Fruit fly (Drosophila melanogaster) whole organism, prepupa: Measurements from ENCODE around the gene RpS29.
A peak's percentile ranks its signal among the peaks of the same experiment; 100 is the strongest.

Experiments used
- Blimp-1 ChIP-seq: fragments of 200-800 bp; sonication (Bioruptor generic); optimal IDR thresholded peaks from 3 replicates; lab custom pipeline; 2017; ENCODE audit warnings: missing biosample characterization, missing genetic modification characterization, mild to moderate bottlenecking, moderate library complexity, missing genetic modification reagents
- CG10631 ChIP-seq: fragments of 200-800 bp; sonication (Bioruptor generic); optimal IDR thresholded peaks from 2 replicates; lab custom pipeline; 2016; ENCODE audit warnings: missing biosample characterization, missing genetic modification characterization
- CG10669 ChIP-seq: fragments of 200-800 bp; sonication (Bioruptor generic); optimal IDR thresholded peaks from 3 replicates; lab custom pipeline; 2018; ENCODE audit warnings: missing biosample characterization, mild to moderate bottlenecking, missing genetic modification characterization, moderate library complexity
- CG11294 ChIP-seq: fragments of 200-800 bp; sonication (Bioruptor generic); IDR thresholded peaks from 2 replicates; pipeline ENCODE4 v1.3.6; 2022; ENCODE audit warnings: missing biosample characterization, missing genetic modification characterization
- CG11762 ChIP-seq: fragments of 200-800 bp; sonication (Bioruptor generic); optimal IDR thresholded peaks from 3 replicates; lab custom pipeline; 2016; ENCODE audit warnings: missing biosample characterization, missing genetic modification characterization; ENCODE audit not compliant: insufficient read depth
- CG11902 ChIP-seq: fragments of 200-800 bp; sonication (Bioruptor generic); optimal IDR thresholded peaks from 3 replicates; lab custom pipeline; 2016; ENCODE audit warnings: missing biosample characterization, missing genetic modification characterization
- CG15336 ChIP-seq: fragments of 200-800 bp; sonication (Bioruptor generic); IDR thresholded peaks from 2 replicates; pipeline ENCODE4 v1.3.6; 2022; ENCODE audit warnings: missing biosample characterization, missing genetic modification characterization
- CG1621 ChIP-seq: fragments of 200-800 bp; sonication (Bioruptor generic); optimal IDR thresholded peaks from 3 replicates; lab custom pipeline; 2018; ENCODE audit warnings: missing biosample characterization, mild to moderate bottlenecking, missing genetic modification characterization
- CG16779 ChIP-seq: fragments of 200-800 bp; sonication (Bioruptor generic); optimal IDR thresholded peaks from 3 replicates; lab custom pipeline; 2017; ENCODE audit warnings: missing biosample characterization, mild to moderate bottlenecking, missing genetic modification characterization
- CG3032 ChIP-seq: fragments of 200-800 bp; optimal IDR thresholded peaks from 2 replicates; lab custom pipeline; 2019; ENCODE audit warnings: missing biosample characterization, mild to moderate bottlenecking, missing genetic modification characterization, moderate library complexity
- CG31627 ChIP-seq: fragments of 200-800 bp; sonication (Bioruptor generic); optimal IDR thresholded peaks from 3 replicates; lab custom pipeline; 2016; ENCODE audit warnings: missing biosample characterization, missing genetic modification characterization
- CG32006 ChIP-seq: fragments of 200-800 bp; sonication (Bioruptor generic); optimal IDR thresholded peaks from 3 replicates; lab custom pipeline; 2017; ENCODE audit warnings: missing biosample characterization, mild to moderate bottlenecking, missing genetic modification characterization
- CG34406 ChIP-seq: fragments of 200-800 bp; sonication (Bioruptor generic); optimal IDR thresholded peaks from 3 replicates; lab custom pipeline; 2016; ENCODE audit warnings: missing biosample characterization, missing genetic modification characterization
- CG3919 ChIP-seq: fragments of 200-800 bp; sonication (Bioruptor generic); optimal IDR thresholded peaks from 3 replicates; lab custom pipeline; 2016; ENCODE audit warnings: missing biosample characterization, missing genetic modification characterization
- CG4318 ChIP-seq: fragments of 200-800 bp; sonication (Bioruptor generic); optimal IDR thresholded peaks from 3 replicates; lab custom pipeline; 2017; ENCODE audit warnings: missing biosample characterization, mild to moderate bottlenecking, missing genetic modification characterization
- CG6276 ChIP-seq: fragments of 200-800 bp; sonication (Bioruptor generic); optimal IDR thresholded peaks from 2 replicates; lab custom pipeline; 2017; ENCODE audit warnings: missing biosample characterization, mild to moderate bottlenecking, missing genetic modification characterization
- CG6792 ChIP-seq: fragments of 200-800 bp; sonication (Bioruptor generic); optimal IDR thresholded peaks from 3 replicates; lab custom pipeline; 2016; ENCODE audit warnings: missing biosample characterization, missing genetic modification characterization
- CG6808 ChIP-seq: fragments of 200-800 bp; sonication (Bioruptor generic); optimal IDR thresholded peaks from 3 replicates; lab custom pipeline; 2017; ENCODE audit warnings: missing biosample characterization, missing genetic modification characterization, mild to moderate bottlenecking, moderate library complexity, missing genetic modification reagents
- CG6854 ChIP-seq: fragments of 200-800 bp; sonication (Bioruptor generic); optimal IDR thresholded peaks from 2 replicates; lab custom pipeline; 2017; ENCODE audit warnings: missing biosample characterization, mild to moderate bottlenecking, missing genetic modification characterization
- CG7368 ChIP-seq: fragments of 200-800 bp; sonication (Bioruptor generic); optimal IDR thresholded peaks from 3 replicates; lab custom pipeline; 2016; ENCODE audit warnings: missing biosample characterization, missing genetic modification characterization
- CG8119 ChIP-seq: fragments of 200-800 bp; sonication (Bioruptor generic); IDR thresholded peaks from 3 replicates; pipeline ENCODE4 v1.3.6; 2022; ENCODE audit warnings: missing biosample characterization, missing genetic modification characterization
- CG8319 ChIP-seq: fragments of 200-800 bp; sonication (Bioruptor generic); optimal IDR thresholded peaks from 3 replicates; lab custom pipeline; 2016; ENCODE audit warnings: missing biosample characterization, missing genetic modification characterization
- CG9139 ChIP-seq: fragments of 200-800 bp; sonication (Bioruptor generic); optimal IDR thresholded peaks from 3 replicates; lab custom pipeline; 2017; ENCODE audit warnings: missing biosample characterization, mild to moderate bottlenecking, missing genetic modification characterization
- Eip75B ChIP-seq: fragments of 200-800 bp; sonication (Bioruptor generic); optimal IDR thresholded peaks from 3 replicates; lab custom pipeline; 2016; ENCODE audit warnings: missing biosample characterization, missing genetic modification characterization
- Eip78C ChIP-seq: fragments of 200-800 bp; sonication (Bioruptor generic); peaks from one replicate; lab custom pipeline; 2016; ENCODE audit warnings: missing biosample characterization, missing genetic modification characterization
- Ets21C ChIP-seq: fragments of 200-800 bp; sonication (Bioruptor generic); optimal IDR thresholded peaks from 3 replicates; lab custom pipeline; 2016; ENCODE audit warnings: missing biosample characterization, missing genetic modification characterization
- Ets96B ChIP-seq: fragments of 200-800 bp; optimal IDR thresholded peaks from 2 replicates; lab custom pipeline; 2019; ENCODE audit warnings: missing biosample characterization, mild to moderate bottlenecking, missing genetic modification characterization, moderate library complexity
- Gug ChIP-seq: fragments of 200-800 bp; sonication (Bioruptor generic); IDR thresholded peaks from 2 replicates; pipeline ENCODE4 v1.3.6; 2022; ENCODE audit warnings: missing biosample characterization, missing genetic modification characterization
- Hr38 ChIP-seq: sonication (Bioruptor generic); optimal IDR thresholded peaks from 2 replicates; lab custom pipeline; 2016; ENCODE audit warnings: missing biosample characterization, missing genetic modification characterization
- Hr39 ChIP-seq: fragments of 200-800 bp; sonication (Bioruptor generic); optimal IDR thresholded peaks from 2 replicates; lab custom pipeline; 2016; ENCODE audit warnings: missing biosample characterization, missing genetic modification characterization
- Met ChIP-seq: fragments of 200-800 bp; sonication (Bioruptor generic); optimal IDR thresholded peaks from 3 replicates; lab custom pipeline; 2016; ENCODE audit warnings: missing biosample characterization, missing genetic modification characterization
- OdsH ChIP-seq: fragments of 200-800 bp; sonication (Bioruptor generic); optimal IDR thresholded peaks from 3 replicates; lab custom pipeline; 2016; ENCODE audit warnings: missing biosample characterization, missing genetic modification characterization
- Smox ChIP-seq: fragments of 200-800 bp; sonication (Bioruptor generic); optimal IDR thresholded peaks from 3 replicates; lab custom pipeline; 2016; ENCODE audit warnings: missing biosample characterization, missing genetic modification characterization
- Sox102F ChIP-seq: fragments of 200-800 bp; sonication (Bioruptor generic); optimal IDR thresholded peaks from 2 replicates; lab custom pipeline; 2016; ENCODE audit warnings: missing biosample characterization, mild to moderate bottlenecking, missing genetic modification characterization
- Sox14 ChIP-seq: fragments of 200-800 bp; sonication (Bioruptor generic); optimal IDR thresholded peaks from 3 replicates; lab custom pipeline; 2016; ENCODE audit warnings: missing biosample characterization, missing genetic modification characterization
- achi ChIP-seq: fragments of 200-800 bp; sonication (Bioruptor generic); optimal IDR thresholded peaks from 3 replicates; lab custom pipeline; 2016; ENCODE audit warnings: missing biosample characterization, missing genetic modification characterization
- dac ChIP-seq: fragments of 200-800 bp; sonication (Bioruptor generic); optimal IDR thresholded peaks from 2 replicates; lab custom pipeline; 2017; ENCODE audit warnings: missing biosample characterization, mild to moderate bottlenecking, missing genetic modification characterization
- dsx ChIP-seq: fragments of 200-800 bp; optimal IDR thresholded peaks from 3 replicates; lab custom pipeline; 2019; ENCODE audit warnings: missing biosample characterization, mild to moderate bottlenecking, missing genetic modification characterization, moderate library complexity; ENCODE audit not compliant: poor library complexity, severe bottlenecking
- esn ChIP-seq: fragments of 200-800 bp; sonication (Bioruptor generic); optimal IDR thresholded peaks from 2 replicates; lab custom pipeline; 2016; ENCODE audit warnings: missing biosample characterization, mild to moderate bottlenecking, missing genetic modification characterization, moderate library complexity
- fd59A ChIP-seq: fragments of 200-800 bp; sonication (Bioruptor generic); optimal IDR thresholded peaks from 2 replicates; lab custom pipeline; 2017; ENCODE audit warnings: missing biosample characterization, mild to moderate bottlenecking, missing genetic modification characterization, missing genetic modification reagents
- fd85E ChIP-seq: fragments of 200-800 bp; sonication (Bioruptor generic); optimal IDR thresholded peaks from 3 replicates; lab custom pipeline; 2016; ENCODE audit warnings: missing biosample characterization, missing genetic modification characterization
- fkh ChIP-seq: fragments of 200-800 bp; sonication (Bioruptor generic); optimal IDR thresholded peaks from 3 replicates; lab custom pipeline; 2017; ENCODE audit warnings: missing biosample characterization, mild to moderate bottlenecking, missing genetic modification characterization, moderate library complexity
- lz ChIP-seq: fragments of 200-800 bp; sonication (Bioruptor generic); optimal IDR thresholded peaks from 3 replicates; lab custom pipeline; 2016; ENCODE audit warnings: missing biosample characterization, missing genetic modification characterization
- pdm3 ChIP-seq: fragments of 200-800 bp; sonication (Bioruptor generic); optimal IDR thresholded peaks from 3 replicates; lab custom pipeline; 2016; ENCODE audit warnings: missing biosample characterization, missing genetic modification characterization
- salr ChIP-seq, 2 experiments: fragments of 200-800 bp; sonication (Bioruptor generic); optimal IDR thresholded peaks; 3 replicates each; lab custom pipeline; 2016 to 2018; ENCODE audit warnings: missing biosample characterization in 2 of 2, missing genetic modification characterization in 2 of 2, mild to moderate bottlenecking in 1 of 2
- spab ChIP-seq: fragments of 200-800 bp; sonication (Bioruptor generic); optimal IDR thresholded peaks from 2 replicates; lab custom pipeline; 2017; ENCODE audit warnings: missing biosample characterization, mild to moderate bottlenecking, missing genetic modification characterization, missing genetic modification reagents
- ss ChIP-seq, 2 experiments: fragments of 200-800 bp; sonication (Bioruptor generic); optimal IDR thresholded peaks; 2 replicates in 1 of 2; 3 replicates in 1 of 2; lab custom pipeline; 2017 to 2018; ENCODE audit warnings: mild to moderate bottlenecking in 2 of 2, missing biosample characterization in 2 of 2, missing genetic modification characterization in 2 of 2, moderate library complexity in 1 of 2
- svp ChIP-seq: fragments of 200-800 bp; sonication (Bioruptor generic); peaks from one replicate; lab custom pipeline; 2016; ENCODE audit warnings: missing biosample characterization, missing genetic modification characterization
- vri ChIP-seq: fragments of 200-800 bp; sonication (Bioruptor generic); optimal IDR thresholded peaks from 3 replicates; lab custom pipeline; 2016; ENCODE audit warnings: missing biosample characterization, mild to moderate bottlenecking, missing genetic modification characterization

The RpS29 gene

dm6 chr3R:9767620-9768592 is 9.9 kb upstream of the RpS29 start, which contains the start of gene Naa80:
TSS of gene Naa80 (plus strand) at chr3R:9767834.
- no peak for TF ChIP-seq Ets21C (GFP tag; lab: Kevin White, UChicago)
- no peak for TF ChIP-seq dac (GFP tag; lab: Kevin White, UChicago)
- TF ChIP-seq CG6276 (GFP tag; lab: Kevin White, UChicago), result no peak
- no peak for TF ChIP-seq svp (GFP tag; lab: Kevin White, UChicago)
- TF ChIP-seq Eip78C (GFP tag; lab: Kevin White, UChicago), result peak; percentile 89
- TF ChIP-seq CG11762, result no peak
- peak; percentile 71 for TF ChIP-seq CG3919 (GFP tag; lab: Kevin White, UChicago)
- peak; percentile 67 for TF ChIP-seq Hr39 (GFP tag; lab: Kevin White, UChicago)
- TF ChIP-seq CG9139 (GFP tag; lab: Kevin White, UChicago), result no peak
- TF ChIP-seq fd59A (GFP tag; lab: Kevin White, UChicago), result peak; percentile 20
- TF ChIP-seq esn (GFP tag; lab: Kevin White, UChicago), result peak; percentile 68
- peak; percentile 79 for TF ChIP-seq CG31627 (GFP tag; lab: Kevin White, UChicago)
- TF ChIP-seq Sox102F, result no peak
- peak; percentile 40; the same call in 1 of the 2 replicates for TF ChIP-seq CG15336 (GFP tag; lab: Robert Waterston, UW)
- peak; percentile 59 for TF ChIP-seq CG6792 (GFP tag; lab: Kevin White, UChicago)
- TF ChIP-seq dsx (GFP tag; lab: Kevin White, UChicago), result peak; percentile 50
- no peak for TF ChIP-seq pdm3 (GFP tag; lab: Kevin White, UChicago)
- peak; percentile 47 to 65 for TF ChIP-seq ss (GFP tag; optimal IDR thresholded peaks at IDR 0.05; lab: Kevin White, UChicago)
- no peak for TF ChIP-seq CG8119 (GFP tag; lab: Robert Waterston, UW)
- peak; percentile 32 for TF ChIP-seq CG11902 (GFP tag; lab: Kevin White, UChicago)
- peak; percentile 75 for TF ChIP-seq CG10631 (GFP tag; lab: Kevin White, UChicago)
- no peak for TF ChIP-seq Hr38 (GFP tag; lab: Kevin White, UChicago)
- no peak for TF ChIP-seq CG6854 (GFP tag; lab: Kevin White, UChicago)
- peak; percentile 83 for TF ChIP-seq CG1621
- TF ChIP-seq fd85E (GFP tag; lab: Kevin White, UChicago), result no peak
- TF ChIP-seq CG32006 (GFP tag; lab: Kevin White, UChicago), result no peak
- TF ChIP-seq CG11294, result no peak
- TF ChIP-seq achi (GFP tag; lab: Kevin White, UChicago), result peak; percentile 48
- TF ChIP-seq CG7368 (GFP tag; lab: Kevin White, UChicago), result peak; percentile 57
- TF ChIP-seq Gug (GFP tag; lab: Robert Waterston, UW), result no peak
- TF ChIP-seq Smox (GFP tag; lab: Kevin White, UChicago), result no peak
- TF ChIP-seq CG34406, result peak; percentile 40
- TF ChIP-seq lz (GFP tag; lab: Kevin White, UChicago), result peak; percentile 63
- peak; percentile 57 for TF ChIP-seq CG6808 (GFP tag; lab: Kevin White, UChicago)
- TF ChIP-seq CG3032 (tag; lab: Kevin White, UChicago), result peak; percentile 38
- TF ChIP-seq Sox14, result peak; percentile 83
- peak; percentile 8 for TF ChIP-seq CG8319 (GFP tag; lab: Kevin White, UChicago)
- TF ChIP-seq CG10669 (GFP tag; lab: Kevin White, UChicago), result peak; percentile 54
- TF ChIP-seq CG16779 (tag; lab: Kevin White, UChicago), result no peak
- TF ChIP-seq CG4318 (GFP tag; lab: Kevin White, UChicago), result no peak
- TF ChIP-seq Eip75B, result peak; percentile 64
- peak; percentile 28 for TF ChIP-seq spab (GFP tag; lab: Kevin White, UChicago)
- TF ChIP-seq vri (GFP tag; lab: Kevin White, UChicago), result peak; percentile 60
- peak; percentile 80 for TF ChIP-seq fkh (GFP tag; lab: Kevin White, UChicago)
- TF ChIP-seq OdsH, result peak; percentile 42
- TF ChIP-seq Met (GFP tag; lab: Kevin White, UChicago), result no peak
- TF ChIP-seq salr (GFP tag; optimal IDR thresholded peaks at IDR 0.05; lab: Kevin White, UChicago), result peak in 1 of 2 experiments; percentile 56
- TF ChIP-seq Blimp-1 (GFP tag; lab: Kevin White, UChicago), result no peak
- TF ChIP-seq Ets96B (tag; lab: Kevin White, UChicago), result no peak
